Worm (Caenorhabditis elegans) whole organism, L4 larva: Measurements from ENCODE around the gene mmab-1.
"Not testable (repeated sequence)": the region's sequence is repeated elsewhere in the genome, so short reads cannot be mapped to it uniquely, and the experiment has no call there.

Source experiments
- D1046.2 ChIP-seq: fragments of 200-800 bp; sonication (Bioruptor generic); IDR thresholded peaks from 2 replicates; pipeline ENCODE4 v1.3.6; 2022; ENCODE audit warnings: missing genetic modification characterization, missing compliant biosample characterization
- F37D6.2 ChIP-seq: sonication (generic microtip); optimal IDR thresholded peaks from 2 replicates; lab custom pipeline; 2016; ENCODE audit warnings: mild to moderate bottlenecking, missing genetic modification characterization, missing compliant biosample characterization
- T20F7.1 ChIP-seq: fragments of 200-800 bp; sonication (Bioruptor generic); optimal IDR thresholded peaks from 2 replicates; lab custom pipeline; 2018; ENCODE audit warnings: mild to moderate bottlenecking, missing genetic modification characterization, missing compliant biosample characterization
- T26A8.4 ChIP-seq: fragments of 200-800 bp; sonication (Bioruptor generic); IDR thresholded peaks from 2 replicates; pipeline ENCODE4 v1.3.6; 2022; ENCODE audit warnings: missing genetic modification characterization, missing compliant biosample characterization
- Y48G9A.11 ChIP-seq: fragments of 200-800 bp; sonication (Bioruptor generic); IDR thresholded peaks from 2 replicates; pipeline ENCODE4 v1.3.6; 2022; ENCODE audit warnings: missing genetic modification reagents, missing genetic modification characterization, missing compliant biosample characterization
- Y75B8A.6 ChIP-seq: fragments of 200-800 bp; sonication (Bioruptor generic); IDR thresholded peaks from 2 replicates; pipeline ENCODE4 v1.3.6; 2022; ENCODE audit warnings: missing genetic modification reagents, missing genetic modification characterization, missing compliant biosample characterization
- ama-1 ChIP-seq: fragments of 150-350 bp; optimal IDR thresholded peaks from 2 replicates; lab custom pipeline; 2014; ENCODE audit warnings: inconsistent platforms, mixed read lengths
- arid-1 ChIP-seq: fragments of 200-800 bp; sonication (Bioruptor generic); conservative IDR thresholded peaks from 2 replicates; pipeline ENCODE4 v1.3.6; 2022; ENCODE audit warnings: missing genetic modification reagents, missing genetic modification characterization, missing compliant biosample characterization
- ceh-20 ChIP-seq: fragments of 200-800 bp; sonication (Bioruptor generic); IDR thresholded peaks from 2 replicates; pipeline ENCODE4 v1.3.6; 2022; ENCODE audit warnings: missing genetic modification reagents, missing genetic modification characterization, missing compliant biosample characterization
- ces-1 ChIP-seq: fragments of 150-350 bp; sonication (generic microtip); optimal IDR thresholded peaks from 4 replicates; lab custom pipeline; 2014; ENCODE audit warnings: missing biosample characterization, missing genetic modification reagents, missing genetic modification characterization
- ctbp-1 ChIP-seq: fragments of 200-800 bp; sonication (Bioruptor generic); IDR thresholded peaks from 2 replicates; pipeline ENCODE4 v1.3.6; 2022; ENCODE audit warnings: missing genetic modification reagents, missing genetic modification characterization, missing compliant biosample characterization
- dmd-6 ChIP-seq: fragments of 200-800 bp; sonication (Bioruptor generic); IDR thresholded peaks from 2 replicates; pipeline ENCODE4 v1.3.6; 2022; ENCODE audit warnings: missing genetic modification reagents, missing genetic modification characterization, missing compliant biosample characterization
- dmd-9 ChIP-seq: fragments of 200-800 bp; sonication (Bioruptor generic); IDR thresholded peaks from 2 replicates; pipeline ENCODE4 v1.3.6; 2022; ENCODE audit warnings: missing genetic modification reagents, missing genetic modification characterization, missing compliant biosample characterization
- dpl-1 ChIP-seq: fragments of 150-350 bp; optimal IDR thresholded peaks from 2 replicates; lab custom pipeline; 2014; ENCODE audit warnings: missing biosample characterization, missing genetic modification reagents, missing genetic modification characterization
- dve-1 ChIP-seq: sonication (generic microtip); optimal IDR thresholded peaks from 2 replicates; lab custom pipeline; 2017; ENCODE audit warnings: antibody characterized with exemption, mild to moderate bottlenecking, missing genetic modification characterization, missing compliant biosample characterization; ENCODE audit not compliant: insufficient read depth
- egl-43 ChIP-seq: fragments of 200-800 bp; sonication (Bioruptor generic); IDR thresholded peaks from 2 replicates; pipeline ENCODE4 v1.3.6; 2022; ENCODE audit warnings: missing genetic modification reagents, missing genetic modification characterization, missing compliant biosample characterization
- gei-8 ChIP-seq: fragments of 200-800 bp; sonication (Bioruptor generic); optimal IDR thresholded peaks from 2 replicates; lab custom pipeline; 2018; ENCODE audit warnings: mild to moderate bottlenecking, missing genetic modification characterization, missing compliant biosample characterization
- hlh-11 ChIP-seq: fragments of 200-800 bp; sonication (Bioruptor generic); optimal IDR thresholded peaks from 2 replicates; lab custom pipeline; 2018; ENCODE audit warnings: mild to moderate bottlenecking, missing genetic modification characterization, missing compliant biosample characterization
- hmg-1.1 ChIP-seq: fragments of 200-800 bp; sonication (Bioruptor generic); IDR thresholded peaks from 2 replicates; pipeline ENCODE4 v1.3.6; 2022; ENCODE audit warnings: missing genetic modification reagents, missing genetic modification characterization, missing compliant biosample characterization
- jun-1 ChIP-seq: fragments of 150-350 bp; optimal IDR thresholded peaks from 2 replicates; lab custom pipeline; 2014; ENCODE audit warnings: missing biosample characterization, missing genetic modification reagents, missing genetic modification characterization
- lim-7 ChIP-seq: fragments of 200-800 bp; sonication (Bioruptor generic); IDR thresholded peaks from 2 replicates; pipeline ENCODE4 v1.3.6; 2022; ENCODE audit warnings: missing genetic modification characterization, missing compliant biosample characterization
- lin-29 ChIP-seq: fragments of 200-800 bp; sonication (Bioruptor generic); IDR thresholded peaks from 2 replicates; pipeline ENCODE4 v1.3.6; 2022; ENCODE audit warnings: missing genetic modification reagents, missing genetic modification characterization, missing compliant biosample characterization
- lin-38 ChIP-seq: fragments of 200-800 bp; sonication (Bioruptor generic); IDR thresholded peaks from 2 replicates; pipeline ENCODE4 v1.3.6; 2022; ENCODE audit warnings: missing genetic modification reagents, missing genetic modification characterization, missing compliant biosample characterization
- lir-3 ChIP-seq: sonication (generic microtip); optimal IDR thresholded peaks from 2 replicates; lab custom pipeline; 2016; ENCODE audit warnings: mild to moderate bottlenecking, missing genetic modification characterization, missing compliant biosample characterization
- lsy-2 ChIP-seq, 2 experiments: fragments of 150-350 bp in 1 of 2; sonication (generic microtip) in 1 of 2; optimal IDR thresholded peaks; 2 replicates each; lab custom pipeline; 2014 to 2017; ENCODE audit warnings: missing biosample characterization in 2 of 2, missing genetic modification characterization in 2 of 2
- madf-9 ChIP-seq: fragments of 200-800 bp; sonication (Bioruptor generic); conservative IDR thresholded peaks from 2 replicates; pipeline ENCODE4 v1.3.6; 2022; ENCODE audit warnings: missing genetic modification reagents, missing genetic modification characterization, missing compliant biosample characterization
- mdl-1 ChIP-seq, 2 experiments: fragments of 150-350 bp in 1 of 2; sonication (generic microtip) in 1 of 2; optimal IDR thresholded peaks; 2 replicates each; lab custom pipeline; 2014 to 2017; ENCODE audit warnings: missing biosample characterization in 2 of 2, missing genetic modification characterization in 2 of 2
- mdt-29 ChIP-seq: fragments of 200-800 bp; sonication (Bioruptor generic); IDR thresholded peaks from 2 replicates; pipeline ENCODE4 v1.3.6; 2022; ENCODE audit warnings: missing genetic modification reagents, missing genetic modification characterization, missing compliant biosample characterization
- mep-1 ChIP-seq: fragments of 150-350 bp; sonication (generic microtip); optimal IDR thresholded peaks from 3 replicates; lab custom pipeline; 2014; ENCODE audit warnings: missing biosample characterization, missing genetic modification characterization
- mes-2 ChIP-seq: sonication (generic microtip); optimal IDR thresholded peaks from 2 replicates; lab custom pipeline; 2016; ENCODE audit warnings: missing genotype, mild to moderate bottlenecking, missing genetic modification characterization, missing compliant biosample characterization; ENCODE audit not compliant: poor library complexity, severe bottlenecking
- mxl-3 ChIP-seq: fragments of 200-800 bp; sonication (Bioruptor generic); optimal IDR thresholded peaks from 2 replicates; lab custom pipeline; 2018; ENCODE audit warnings: mild to moderate bottlenecking, missing genetic modification characterization, missing compliant biosample characterization
- nhr-28 ChIP-seq: fragments of 150-350 bp; optimal IDR thresholded peaks from 2 replicates; lab custom pipeline; 2014; ENCODE audit warnings: missing biosample characterization, missing genetic modification characterization
- nhr-42 ChIP-seq: fragments of 200-800 bp; sonication (Bioruptor generic); IDR thresholded peaks from 2 replicates; pipeline ENCODE4 v1.3.6; 2022; ENCODE audit warnings: missing genetic modification characterization, missing compliant biosample characterization
- pha-4 ChIP-seq, 2 experiments: fragments of 150-350 bp in 1 of 2; fragments of 200-800 bp in 1 of 2; sonication (Bioruptor generic) in 1 of 2; IDR thresholded peaks in 1 of 2; optimal IDR thresholded peaks in 1 of 2; 2 replicates each; pipeline versions ENCODE4 v1.3.6 to Lab custom; 2014 to 2022; ENCODE audit warnings: missing genetic modification characterization in 2 of 2, missing genetic modification reagents in 2 of 2, missing biosample characterization in 1 of 2, missing compliant biosample characterization in 1 of 2
- php-3 ChIP-seq: fragments of 200-800 bp; sonication (Bioruptor generic); IDR thresholded peaks from 2 replicates; pipeline ENCODE4 v1.3.6; 2022; ENCODE audit warnings: missing genetic modification reagents, missing genetic modification characterization, missing compliant biosample characterization
- rbr-2 ChIP-seq: sonication (generic microtip); optimal IDR thresholded peaks from 2 replicates; lab custom pipeline; 2016; ENCODE audit warnings: missing genotype, missing genetic modification characterization, missing compliant biosample characterization
- set-16 ChIP-seq: fragments of 200-800 bp; sonication (Bioruptor generic); IDR thresholded peaks from 2 replicates; pipeline ENCODE4 v1.3.6; 2022; ENCODE audit warnings: missing genetic modification reagents, missing genetic modification characterization, missing compliant biosample characterization
- snpc-1.2 ChIP-seq: fragments of 200-800 bp; sonication (Bioruptor generic); IDR thresholded peaks from 2 replicates; pipeline ENCODE4 v1.3.6; 2022; ENCODE audit warnings: missing genetic modification reagents, missing genetic modification characterization, missing compliant biosample characterization
- spr-1 ChIP-seq: sonication (generic microtip); optimal IDR thresholded peaks from 2 replicates; lab custom pipeline; 2016; ENCODE audit warnings: mild to moderate bottlenecking, missing genetic modification characterization, missing compliant biosample characterization
- vab-7 ChIP-seq: fragments of 200-800 bp; sonication (Bioruptor generic); IDR thresholded peaks from 2 replicates; pipeline ENCODE4 v1.3.6; 2022; ENCODE audit warnings: missing genetic modification reagents, missing genetic modification characterization, missing compliant biosample characterization
- zfp-2 ChIP-seq: sonication (generic microtip); optimal IDR thresholded peaks from 2 replicates; lab custom pipeline; 2016; ENCODE audit warnings: mild to moderate bottlenecking, missing genetic modification characterization, missing compliant biosample characterization
- zip-2 ChIP-seq: fragments of 150-350 bp; optimal IDR thresholded peaks from 2 replicates; lab custom pipeline; 2014; ENCODE audit warnings: missing biosample characterization, missing genetic modification characterization

The mmab-1 gene

ce11 chrIII:4922020-4922419 is at the start of gene mmab-1:
Gene mmab-1, minus strand, starts transcription at chrIII:4922114.
- TF ChIP-seq php-3 (GFP tag; lab: Robert Waterston, UW) (peak; percentile 29; the same call in 1 of the 2 replicates), madf-9 (GFP tag; lab: Robert Waterston, UW) (peak; percentile 65; the same call in 1 of the 2 replicates), ceh-20 (peak; percentile 74), Y48G9A.11 (GFP tag; lab: Robert Waterston, UW) (peak; percentile 49; the same call in 1 of the 2 replicates), dve-1 (tag; lab: Kevin White, UChicago) (peak; percentile 29), dmd-9 (peak; percentile 68; the same call in 1 of the 2 replicates), lin-29 (0 out of 2 replicates have a peak, but pooled peaks have one; percentile 8), arid-1 (GFP tag; lab: Robert Waterston, UW) (0 out of 2 replicates have a peak, but pooled peaks have one; percentile 40), dmd-6 (GFP tag; lab: Robert Waterston, UW) (peak; percentile 56), D1046.2 (0 out of 2 replicates have a peak, but pooled peaks have one; percentile 20), ctbp-1 (GFP tag; lab: Robert Waterston, UW) (peak; percentile 85), mep-1 (tag; lab: Kevin White, UChicago) (peak; percentile 35), dpl-1 (peak; percentile 34), lsy-2 (tag; optimal IDR thresholded peaks at IDR 0.05; lab: Kevin White, UChicago) (peak in 1 of 2 experiments; percentile 33), mxl-3 (GFP tag; lab: Kevin White, UChicago) (peak; percentile 3), nhr-42 (GFP tag; lab: Robert Waterston, UW) (peak; percentile 74; the same call in 1 of the 2 replicates), hlh-11 (tag; lab: Kevin White, UChicago) (peak; percentile 36), mes-2 (tag; lab: Kevin White, UChicago) (peak; percentile 71), nhr-28 (tag; lab: Kevin White, UChicago) (peak; percentile 4), rbr-2 (tag; lab: Kevin White, UChicago) (peak; percentile 50), F37D6.2 (tag; lab: Kevin White, UChicago) (peak; percentile 21), snpc-1.2 (GFP tag; lab: Robert Waterston, UW) (0 out of 2 replicates have a peak, but pooled peaks have one; percentile 20), set-16 (GFP tag; lab: Robert Waterston, UW) (peak; percentile 14; the same call in 1 of the 2 replicates), ces-1 (GFP tag; lab: Kevin White, UChicago) (peak; percentile 27), lin-38 (GFP tag; lab: Robert Waterston, UW) (peak; percentile 87), egl-43 (GFP tag; lab: Robert Waterston, UW) (peak; percentile 64; the same call in 1 of the 2 replicates), pha-4 (GFP tag; IDR thresholded peaks at IDR 0.05; lab: Robert Waterston, UW) (peak; percentile 21; the same call in 1 of the 2 replicates), vab-7 (GFP tag; lab: Robert Waterston, UW) (peak; percentile 80), lim-7 (GFP tag; lab: Robert Waterston, UW) (peak; percentile 45; the same call in 1 of the 2 replicates), hmg-1.1 (peak; percentile 65), T26A8.4 (GFP tag; lab: Robert Waterston, UW) (peak; percentile 38), mdt-29 (peak; percentile 41; the same call in 1 of the 2 replicates)
- not testable (repeated sequence) for TF ChIP-seq pha-4 (tag; optimal IDR thresholded peaks at IDR 0.05; lab: Kevin White, UChicago)
- TF ChIP-seq, all 104 proteins: peak for 32; not testable (repeated sequence) for 72

- no peak for TF ChIP-seq gei-8 (GFP tag; lab: Kevin White, UChicago)
- TF ChIP-seq zfp-2 (tag; lab: Kevin White, UChicago): no peak
- no peak for TF ChIP-seq jun-1 (tag; lab: Kevin White, UChicago)
- no peak for TF ChIP-seq Y75B8A.6 (GFP tag; lab: Robert Waterston, UW)
- peak in 1 of 2 experiments; percentile 53 for TF ChIP-seq mdl-1 (tag; optimal IDR thresholded peaks at IDR 0.05; lab: Kevin White, UChicago)
- TF ChIP-seq D1046.2: no peak
- TF ChIP-seq ctbp-1 (GFP tag; lab: Robert Waterston, UW): 0 out of 2 replicates have a peak, but pooled peaks have one; percentile 22
- TF ChIP-seq mep-1 (tag; lab: Kevin White, UChicago): no peak
- no peak for TF ChIP-seq spr-1 (tag; lab: Kevin White, UChicago)
- TF ChIP-seq F37D6.2 (tag; lab: Kevin White, UChicago): no peak
- no peak for TF ChIP-seq php-3 (GFP tag; lab: Robert Waterston, UW)
- TF ChIP-seq ama-1 (lab: Kevin White, UChicago): no peak
- TF ChIP-seq mxl-3 (GFP tag; lab: Kevin White, UChicago): no peak
- no peak for TF ChIP-seq zip-2 (tag; lab: Kevin White, UChicago)
- TF ChIP-seq T20F7.1 (GFP tag; lab: Kevin White, UChicago): no peak
- TF ChIP-seq lir-3: no peak
These were observed 46.2 kb upstream of the mmab-1 start for ce11 chrIII:4968146-4968545.
